Worm (Caenorhabditis elegans) whole organism, L4 larva: ENCODE data around the gene rars-1.

Source experiments
- R02D3.7 ChIP-seq: fragments of 150-350 bp; sonication (generic microtip); optimal IDR thresholded peaks from 3 replicates; lab custom pipeline; 2014; ENCODE audit warnings: missing biosample characterization, missing genetic modification characterization
- T20F7.1 ChIP-seq: fragments of 200-800 bp; sonication (Bioruptor generic); optimal IDR thresholded peaks from 2 replicates; lab custom pipeline; 2018; ENCODE audit warnings: mild to moderate bottlenecking, missing genetic modification characterization, missing compliant biosample characterization
- T26A8.4 ChIP-seq: fragments of 200-800 bp; sonication (Bioruptor generic); IDR thresholded peaks from 2 replicates; pipeline ENCODE4 v1.3.6; 2022; ENCODE audit warnings: missing genetic modification characterization, missing compliant biosample characterization
- Y48G9A.11 ChIP-seq: fragments of 200-800 bp; sonication (Bioruptor generic); IDR thresholded peaks from 2 replicates; pipeline ENCODE4 v1.3.6; 2022; ENCODE audit warnings: missing genetic modification reagents, missing genetic modification characterization, missing compliant biosample characterization
- Y5F2A.4 ChIP-seq: fragments of 200-800 bp; sonication (Bioruptor generic); optimal IDR thresholded peaks from 2 replicates; lab custom pipeline; 2018; ENCODE audit warnings: mild to moderate bottlenecking, missing genetic modification characterization, missing compliant biosample characterization
- aha-1 ChIP-seq: fragments of 150-350 bp; peaks from one replicate; lab custom pipeline; 2014; ENCODE audit warnings: missing biosample characterization, missing genetic modification characterization
- aly-2 ChIP-seq: sonication (generic microtip); optimal IDR thresholded peaks from 2 replicates; lab custom pipeline; 2018; ENCODE audit warnings: missing biosample characterization, missing genetic modification characterization
- arid-1 ChIP-seq: fragments of 200-800 bp; sonication (Bioruptor generic); conservative IDR thresholded peaks from 2 replicates; pipeline ENCODE4 v1.3.6; 2022; ENCODE audit warnings: missing genetic modification reagents, missing genetic modification characterization, missing compliant biosample characterization
- attf-4 ChIP-seq: sonication (generic microtip); optimal IDR thresholded peaks from 3 replicates; lab custom pipeline; 2017; ENCODE audit warnings: missing biosample characterization, missing genetic modification characterization
- ceh-62 ChIP-seq: sonication (generic microtip); optimal IDR thresholded peaks from 2 replicates; lab custom pipeline; 2017; ENCODE audit warnings: missing biosample characterization, missing genetic modification characterization
- cey-2 ChIP-seq: sonication (generic microtip); optimal IDR thresholded peaks from 3 replicates; lab custom pipeline; 2017; ENCODE audit warnings: missing genetic modification characterization, mild to moderate bottlenecking, missing compliant biosample characterization, antibody characterized with exemption, borderline replicate concordance; ENCODE audit not compliant: insufficient read depth
- dmd-8 ChIP-seq: fragments of 200-800 bp; sonication (Bioruptor generic); IDR thresholded peaks from 2 replicates; pipeline ENCODE4 v1.3.6; 2022; ENCODE audit warnings: missing genetic modification characterization, missing compliant biosample characterization
- dmd-9 ChIP-seq: fragments of 200-800 bp; sonication (Bioruptor generic); IDR thresholded peaks from 2 replicates; pipeline ENCODE4 v1.3.6; 2022; ENCODE audit warnings: missing genetic modification reagents, missing genetic modification characterization, missing compliant biosample characterization
- dpl-1 ChIP-seq: fragments of 150-350 bp; optimal IDR thresholded peaks from 2 replicates; lab custom pipeline; 2014; ENCODE audit warnings: missing biosample characterization, missing genetic modification reagents, missing genetic modification characterization
- dve-1 ChIP-seq: sonication (generic microtip); optimal IDR thresholded peaks from 2 replicates; lab custom pipeline; 2017; ENCODE audit warnings: antibody characterized with exemption, mild to moderate bottlenecking, missing genetic modification characterization, missing compliant biosample characterization; ENCODE audit not compliant: insufficient read depth
- fos-1 ChIP-seq: fragments of 150-350 bp; optimal IDR thresholded peaks from 2 replicates; lab custom pipeline; 2014; ENCODE audit warnings: missing biosample characterization, missing genetic modification characterization
- hlh-30 ChIP-seq: sonication (generic microtip); optimal IDR thresholded peaks from 2 replicates; lab custom pipeline; 2017; ENCODE audit warnings: antibody characterized with exemption, mild to moderate bottlenecking, missing genetic modification characterization, missing compliant biosample characterization; ENCODE audit not compliant: insufficient read depth
- hmg-1.1 ChIP-seq: fragments of 200-800 bp; sonication (Bioruptor generic); IDR thresholded peaks from 2 replicates; pipeline ENCODE4 v1.3.6; 2022; ENCODE audit warnings: missing genetic modification reagents, missing genetic modification characterization, missing compliant biosample characterization
- lim-7 ChIP-seq: fragments of 200-800 bp; sonication (Bioruptor generic); IDR thresholded peaks from 2 replicates; pipeline ENCODE4 v1.3.6; 2022; ENCODE audit warnings: missing genetic modification characterization, missing compliant biosample characterization
- lin-1 ChIP-seq: fragments of 200-800 bp; sonication (Bioruptor generic); IDR thresholded peaks from 2 replicates; pipeline ENCODE4 v1.3.6; 2022; ENCODE audit warnings: missing genetic modification reagents, missing genetic modification characterization, missing compliant biosample characterization
- lin-15B ChIP-seq: fragments of 150-350 bp; sonication (generic microtip); optimal IDR thresholded peaks from 3 replicates; lab custom pipeline; 2014; ENCODE audit warnings: missing biosample characterization, missing genetic modification characterization
- lin-38 ChIP-seq: fragments of 200-800 bp; sonication (Bioruptor generic); IDR thresholded peaks from 2 replicates; pipeline ENCODE4 v1.3.6; 2022; ENCODE audit warnings: missing genetic modification reagents, missing genetic modification characterization, missing compliant biosample characterization
- lir-3 ChIP-seq: sonication (generic microtip); optimal IDR thresholded peaks from 2 replicates; lab custom pipeline; 2016; ENCODE audit warnings: mild to moderate bottlenecking, missing genetic modification characterization, missing compliant biosample characterization
- madf-5 ChIP-seq, 2 experiments: fragments of 200-800 bp; sonication (Bioruptor generic); IDR thresholded peaks; 2 replicates each; pipeline ENCODE4 v1.3.6; 2022; ENCODE audit warnings: missing compliant biosample characterization in 2 of 2, missing genetic modification characterization in 2 of 2
- madf-9 ChIP-seq: fragments of 200-800 bp; sonication (Bioruptor generic); conservative IDR thresholded peaks from 2 replicates; pipeline ENCODE4 v1.3.6; 2022; ENCODE audit warnings: missing genetic modification reagents, missing genetic modification characterization, missing compliant biosample characterization
- mdl-1 ChIP-seq, 2 experiments: fragments of 150-350 bp in 1 of 2; sonication (generic microtip) in 1 of 2; optimal IDR thresholded peaks; 2 replicates each; lab custom pipeline; 2014 to 2017; ENCODE audit warnings: missing biosample characterization in 2 of 2, missing genetic modification characterization in 2 of 2
- mxl-2 ChIP-seq: fragments of 200-800 bp; sonication (Bioruptor generic); conservative IDR thresholded peaks from 2 replicates; pipeline ENCODE4 v1.3.6; 2022; ENCODE audit warnings: missing genetic modification reagents, missing genetic modification characterization, missing compliant biosample characterization
- nhr-111 ChIP-seq: fragments of 200-800 bp; sonication (Bioruptor generic); optimal IDR thresholded peaks from 2 replicates; lab custom pipeline; 2018; ENCODE audit warnings: mild to moderate bottlenecking, missing genetic modification characterization, missing compliant biosample characterization
- nhr-25 ChIP-seq: sonication (generic microtip); optimal IDR thresholded peaks from 2 replicates; lab custom pipeline; 2017; ENCODE audit warnings: missing genetic modification characterization, mild to moderate bottlenecking, missing compliant biosample characterization, antibody characterized with exemption, moderate library complexity, borderline replicate concordance; ENCODE audit not compliant: insufficient read depth
- pha-4 ChIP-seq, 2 experiments: fragments of 150-350 bp in 1 of 2; fragments of 200-800 bp in 1 of 2; sonication (Bioruptor generic) in 1 of 2; IDR thresholded peaks in 1 of 2; optimal IDR thresholded peaks in 1 of 2; 2 replicates each; pipeline versions ENCODE4 v1.3.6 to Lab custom; 2014 to 2022; ENCODE audit warnings: missing genetic modification characterization in 2 of 2, missing genetic modification reagents in 2 of 2, missing biosample characterization in 1 of 2, missing compliant biosample characterization in 1 of 2
- rbr-2 ChIP-seq: sonication (generic microtip); optimal IDR thresholded peaks from 2 replicates; lab custom pipeline; 2016; ENCODE audit warnings: missing genotype, missing genetic modification characterization, missing compliant biosample characterization
- saeg-2 ChIP-seq: fragments of 200-800 bp; sonication (Bioruptor generic); IDR thresholded peaks from 2 replicates; pipeline ENCODE4 v1.3.6; 2022; ENCODE audit warnings: missing genetic modification reagents, missing genetic modification characterization, missing compliant biosample characterization
- sdz-12 ChIP-seq: fragments of 200-800 bp; sonication (Bioruptor generic); optimal IDR thresholded peaks from 2 replicates; lab custom pipeline; 2018; ENCODE audit warnings: mild to moderate bottlenecking, missing genetic modification characterization, missing compliant biosample characterization
- snpc-4 ChIP-seq: fragments of 150-350 bp; optimal IDR thresholded peaks from 2 replicates; lab custom pipeline; 2014; ENCODE audit warnings: missing biosample characterization, missing genetic modification characterization

Gene rars-1

ce11 chrIII:4934896-4935628 is 18.1 kb upstream of the rars-1 start, which contains the start of gene mrps-18C (continued):
- TF ChIP-seq dpl-1 (GFP tag; lab: Kevin White, UChicago) (peak; percentile 40), rbr-2 (tag; lab: Kevin White, UChicago) (no peak), arid-1 (GFP tag; lab: Robert Waterston, UW) (no peak), lin-1 (GFP tag; lab: Robert Waterston, UW) (no peak), fos-1 (tag; lab: Kevin White, UChicago) (no peak), R02D3.7 (tag; lab: Kevin White, UChicago) (no peak), sdz-12 (GFP tag; lab: Kevin White, UChicago) (no peak), attf-4 (tag; lab: Kevin White, UChicago) (no peak), cey-2 (no peak), saeg-2 (GFP tag; lab: Robert Waterston, UW) (no peak), T20F7.1 (GFP tag; lab: Kevin White, UChicago) (peak; percentile 93), lin-15B (tag; lab: Kevin White, UChicago) (no peak), mdl-1 (tag; optimal IDR thresholded peaks at IDR 0.05; lab: Kevin White, UChicago) (no peak), Y48G9A.11 (GFP tag; lab: Robert Waterston, UW) (peak; percentile 60; the same call in 1 of the 2 replicates), nhr-111 (no peak), dmd-8 (GFP tag; lab: Robert Waterston, UW) (no peak), T26A8.4 (GFP tag; lab: Robert Waterston, UW) (no peak), lim-7 (GFP tag; lab: Robert Waterston, UW) (no peak), aha-1 (tag; lab: Kevin White, UChicago) (peak; percentile 73)

ce11 chrIII:4932203-4932699 is 15.3 kb upstream of the rars-1 start, which contains the start of the genes C26E6.12 and eri-9:
TSS of gene C26E6.12 (minus strand) at chrIII:4932253.
TSS of gene eri-9 (plus strand) at chrIII:4932450.
- TF ChIP-seq arid-1 (GFP tag; lab: Robert Waterston, UW) (no peak), lin-38 (GFP tag; lab: Robert Waterston, UW) (no peak), hmg-1.1 (GFP tag; lab: Robert Waterston, UW) (no peak), dmd-9 (GFP tag; lab: Robert Waterston, UW) (no peak), pha-4 (GFP tag; IDR thresholded peaks at IDR 0.05; lab: Robert Waterston, UW) (no peak), pha-4 (tag; optimal IDR thresholded peaks at IDR 0.05; lab: Kevin White, UChicago) (no peak), madf-5 (GFP tag; IDR thresholded peaks at IDR 0.05; lab: Robert Waterston, UW) (no peak), dmd-8 (GFP tag; lab: Robert Waterston, UW) (no peak), lir-3 (tag; lab: Kevin White, UChicago) (no peak), nhr-25 (tag; lab: Kevin White, UChicago) (no peak), ceh-62 (tag; lab: Kevin White, UChicago) (no peak), aly-2 (tag; lab: Kevin White, UChicago) (no peak), madf-9 (GFP tag; lab: Robert Waterston, UW) (no peak), dve-1 (tag; lab: Kevin White, UChicago) (no peak), hlh-30 (tag; lab: Kevin White, UChicago) (no peak), snpc-4 (tag; lab: Kevin White, UChicago) (no peak), Y5F2A.4 (GFP tag; lab: Kevin White, UChicago) (no peak), mxl-2 (GFP tag; lab: Robert Waterston, UW) (no peak)
